Worm (Caenorhabditis elegans): ENCODE measurements around the gene cogc-8.

DNA sequence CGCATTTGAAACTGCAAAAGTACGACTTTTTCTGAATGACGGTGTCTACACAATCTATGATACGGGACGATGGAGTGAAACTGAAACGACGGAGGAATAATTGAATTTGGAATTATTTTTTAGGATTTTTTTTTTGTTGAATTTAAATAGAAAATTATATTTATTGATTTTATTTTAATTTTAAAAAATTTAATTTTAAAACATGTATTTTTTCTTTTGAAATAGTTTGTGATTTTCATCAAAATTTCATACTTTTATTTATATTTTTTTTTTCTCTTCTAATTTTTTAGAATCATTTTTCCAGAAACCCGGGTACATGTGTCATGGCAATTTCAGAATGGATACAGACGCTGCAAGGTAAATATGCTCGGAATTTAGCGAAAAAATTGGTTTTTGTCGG is 32.4 kb upstream of the cogc-8 start, which contains the start of gene Y38C1AA.1:
- TF ChIP-seq cog-1 (tag; optimal IDR thresholded peaks at IDR 0.05) (no peak), T22C8.4 (GFP tag; IDR thresholded peaks at IDR 0.05) (no peak), med-1 (GFP tag; optimal IDR thresholded peaks at IDR 0.05; ENCODE audit: insufficient read depth) (no peak), ztf-29 (GFP tag; IDR thresholded peaks at IDR 0.05) (no peak), flt-1 (GFP tag; IDR thresholded peaks at IDR 0.05) (no peak), ref-1 (GFP tag; conservative IDR thresholded peaks at IDR 0.05) (no peak), tab-1 (GFP tag; IDR thresholded peaks at IDR 0.05) (no peak)

All from whole organism, midembryonic.